Fruit fly (Drosophila melanogaster): ENCODE data around the gene Lam.

Lam gene

DNA sequence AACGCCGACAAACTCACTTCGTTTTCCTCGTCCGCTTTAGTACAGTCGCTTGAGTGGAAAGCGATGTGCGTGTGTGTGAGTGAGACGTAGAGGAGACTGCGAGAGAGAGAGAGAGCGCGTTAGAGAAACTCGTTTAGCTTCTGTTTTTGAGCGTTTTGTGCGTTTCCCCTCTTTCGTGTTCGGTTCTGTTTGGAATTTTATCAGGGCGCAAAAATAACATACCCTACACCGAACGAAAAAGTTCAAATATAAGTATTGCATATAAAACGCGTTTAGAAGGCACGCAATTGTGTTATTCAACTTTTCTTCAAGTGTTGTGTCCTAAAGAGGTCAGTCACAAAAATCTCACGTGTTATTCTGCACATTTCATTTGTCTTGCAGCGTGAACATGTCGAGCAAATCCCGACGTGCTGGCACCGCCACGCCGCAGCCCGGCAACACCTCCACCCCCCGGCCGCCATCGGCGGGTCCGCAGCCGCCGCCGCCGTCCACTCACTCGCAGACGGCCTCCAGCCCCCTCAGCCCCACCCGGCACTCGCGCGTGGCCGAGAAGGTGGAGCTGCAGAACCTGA, 750 bp downstream of the Lam start (continued):
- TF ChIP-seq CG8290 (GFP tag; optimal IDR thresholded peaks at IDR 0.05) = no peak
- no peak for TF ChIP-seq CG8290 (tag; optimal IDR thresholded peaks at IDR 0.05)
- no peak for TF ChIP-seq GATAe (GFP tag; conservative IDR thresholded peaks at IDR 0.05)
- no peak for TF ChIP-seq CG30020 (tag; optimal IDR thresholded peaks at IDR 0.05)
- peak; percentile 71 for TF ChIP-seq Atf6 (GFP tag; IDR thresholded peaks at IDR 0.05)
- no peak for TF ChIP-seq CG2202 (tag; optimal IDR thresholded peaks at IDR 0.05)
- peak; percentile 71 for TF ChIP-seq lilli (GFP tag; optimal IDR thresholded peaks at IDR 0.05)
- TF ChIP-seq ken (GFP tag; IDR thresholded peaks at IDR 0.05) = no peak; the same call in 2 of the 3 replicates
- no peak for TF ChIP-seq CG7928 (GFP tag; optimal IDR thresholded peaks at IDR 0.05)
- TF ChIP-seq D19A (tag; optimal IDR thresholded peaks at IDR 0.05) = peak; percentile 63
- no peak for TF ChIP-seq Doc2 (GFP tag; IDR thresholded peaks at IDR 0.05)
- TF ChIP-seq Sin3A (optimal IDR thresholded peaks at IDR 0.05) = no peak
- peak; percentile 38 for TF ChIP-seq pho (GFP tag; optimal IDR thresholded peaks at IDR 0.05)
- TF ChIP-seq CG1024 (GFP tag; IDR thresholded peaks at IDR 0.05) = 0 out of 2 replicates have a peak, but pooled peaks have one; percentile 6
- peak in 1 of 2 experiments; percentile 22 for TF ChIP-seq Eip74EF (GFP tag; optimal IDR thresholded peaks at IDR 0.05)
- peak; percentile 20 for TF ChIP-seq Chrac-16 (GFP tag; optimal IDR thresholded peaks at IDR 0.05)
- no peak for TF ChIP-seq CG6254 (GFP tag; optimal IDR thresholded peaks at IDR 0.05)
- no peak; the same call in 1 of the 2 replicates for TF ChIP-seq peb (GFP tag; IDR thresholded peaks at IDR 0.05)
- TF ChIP-seq HmgD (GFP tag; optimal IDR thresholded peaks at IDR 0.05) = no peak
- TF ChIP-seq Scr (GFP tag; IDR thresholded peaks at IDR 0.05; ENCODE audit: partially characterized antibody) = no peak
- peak; percentile 70; the same call in 2 of the 4 replicates for TF ChIP-seq chinmo (GFP tag; IDR thresholded peaks at IDR 0.05; ENCODE audit: partially characterized antibody)
- TF ChIP-seq maf-S (GFP tag; optimal IDR thresholded peaks at IDR 0.05) = peak; percentile 7
- no peak for TF ChIP-seq h (optimal IDR thresholded peaks at IDR 0.05)
- TF ChIP-seq Dip3 (GFP tag; optimal IDR thresholded peaks at IDR 0.05) = peak; percentile 0
- TF ChIP-seq sima (GFP tag; optimal IDR thresholded peaks at IDR 0.05) = no peak
- peak in 1 of 2 experiments; percentile 34 for TF ChIP-seq Hr78 (GFP tag; optimal IDR thresholded peaks at IDR 0.05)
- no peak for TF ChIP-seq repo (GFP tag; optimal IDR thresholded peaks at IDR 0.05)
- TF ChIP-seq CG11093 (GFP tag; IDR thresholded peaks at IDR 0.05) = peak; percentile 53; the same call in 1 of the 3 replicates
- 0 out of 2 replicates have a peak, but pooled peaks have one; percentile 35 for TF ChIP-seq CG32772 (GFP tag; IDR thresholded peaks at IDR 0.05)
- no peak for TF ChIP-seq CG33557 (GFP tag; optimal IDR thresholded peaks at IDR 0.05)
- no peak for TF ChIP-seq jigr1 (GFP tag; IDR thresholded peaks at IDR 0.05)
- TF ChIP-seq CG10321 (GFP tag; IDR thresholded peaks at IDR 0.05) = no peak
- peak; percentile 27 for TF ChIP-seq nmo (GFP tag; optimal IDR thresholded peaks at IDR 0.05)
- TF ChIP-seq nom (GFP tag; optimal IDR thresholded peaks at IDR 0.05) = no peak
- TF ChIP-seq CG7556 (GFP tag; optimal IDR thresholded peaks at IDR 0.05) = peak; percentile 44
- TF ChIP-seq yki (optimal IDR thresholded peaks at IDR 0.05) = no peak
- TF ChIP-seq CG18011 (GFP tag; optimal IDR thresholded peaks at IDR 0.05) = peak; percentile 14
- peak; percentile 96 for TF ChIP-seq zf30C (GFP tag; optimal IDR thresholded peaks at IDR 0.05)
- TF ChIP-seq kah (GFP tag; optimal IDR thresholded peaks at IDR 0.05) = no peak
- TF ChIP-seq CG17568 (GFP tag; optimal IDR thresholded peaks at IDR 0.05) = no peak
- no peak for TF ChIP-seq Gsc (GFP tag; IDR thresholded peaks at IDR 0.05)
- TF ChIP-seq NC2β (GFP tag; optimal IDR thresholded peaks at IDR 0.05) = no peak
- TF ChIP-seq ewg (GFP tag; optimal IDR thresholded peaks at IDR 0.05) = no peak
- TF ChIP-seq CG10462 (GFP tag; optimal IDR thresholded peaks at IDR 0.05) = no peak
- TF ChIP-seq Ets97D (GFP tag; optimal IDR thresholded peaks at IDR 0.05) = no peak
- TF ChIP-seq Hmr (GFP tag; optimal IDR thresholded peaks at IDR 0.05) = peak; percentile 54
- peak; percentile 44 for TF ChIP-seq CG17359 (tag; optimal IDR thresholded peaks at IDR 0.05)
- no peak for TF ChIP-seq D (optimal IDR thresholded peaks at IDR 0.05)
- TF ChIP-seq D (GFP tag; optimal IDR thresholded peaks at IDR 0.05) = no peak
- TF ChIP-seq Fer2 (tag; optimal IDR thresholded peaks at IDR 0.05) = no peak
- peak; percentile 54 for TF ChIP-seq shn (GFP tag; optimal IDR thresholded peaks at IDR 0.05)
- no peak for TF ChIP-seq Dfd (GFP tag; optimal IDR thresholded peaks at IDR 0.05)

All from whole organism, embryonic.